Worm (Caenorhabditis elegans) whole organism, late embryonic: Measurements from ENCODE around the gene C35D10.10.

Experiments used
- C08G9.2 ChIP-seq: sonication (generic microtip); optimal IDR thresholded peaks from 2 replicates; lab custom pipeline; 2016; ENCODE audit warnings: mild to moderate bottlenecking, missing genetic modification characterization, moderate library complexity, missing compliant biosample characterization
- Y22D7AL.16 ChIP-seq: sonication (generic microtip); optimal IDR thresholded peaks from 2 replicates; lab custom pipeline; 2016; ENCODE audit warnings: missing genetic modification characterization, missing compliant biosample characterization
- ama-1 ChIP-seq: fragments of 150-350 bp; optimal IDR thresholded peaks from 2 replicates; lab custom pipeline; 2014
- ceh-14 ChIP-seq: sonication (generic microtip); optimal IDR thresholded peaks from 2 replicates; lab custom pipeline; 2016; ENCODE audit warnings: missing genotype, missing genetic modification characterization, missing compliant biosample characterization
- ceh-18 ChIP-seq: sonication (generic microtip); optimal IDR thresholded peaks from 2 replicates; lab custom pipeline; 2016; ENCODE audit warnings: missing genetic modification characterization, missing compliant biosample characterization
- ceh-19 ChIP-seq: fragments of 200-800 bp; sonication (Bioruptor generic); optimal IDR thresholded peaks from 2 replicates; lab custom pipeline; 2018; ENCODE audit warnings: mild to moderate bottlenecking, missing genetic modification characterization, missing compliant biosample characterization
- ceh-2 ChIP-seq: sonication (generic microtip); optimal IDR thresholded peaks from 2 replicates; lab custom pipeline; 2016; ENCODE audit warnings: missing genotype, missing genetic modification characterization, missing compliant biosample characterization
- ceh-30 ChIP-seq: fragments of 150-350 bp; optimal IDR thresholded peaks from 2 replicates; lab custom pipeline; 2014; ENCODE audit warnings: missing biosample characterization, missing genetic modification characterization
- ceh-34 ChIP-seq: sonication (generic microtip); optimal IDR thresholded peaks from 2 replicates; lab custom pipeline; 2016; ENCODE audit warnings: mild to moderate bottlenecking, missing genetic modification characterization, missing compliant biosample characterization
- ceh-45 ChIP-seq: fragments of 200-800 bp; sonication (Bioruptor generic); IDR thresholded peaks from 2 replicates; pipeline ENCODE4 v1.3.6; 2022; ENCODE audit warnings: missing genetic modification reagents, missing genetic modification characterization, missing compliant biosample characterization
- ceh-6 ChIP-seq: fragments of 200-800 bp; sonication (Bioruptor generic); optimal IDR thresholded peaks from 2 replicates; lab custom pipeline; 2018; ENCODE audit warnings: mild to moderate bottlenecking, missing genetic modification characterization, missing compliant biosample characterization
- che-1 ChIP-seq: sonication (generic microtip); optimal IDR thresholded peaks from 2 replicates; lab custom pipeline; 2016; ENCODE audit warnings: mild to moderate bottlenecking, missing genetic modification characterization, missing compliant biosample characterization
- ets-4 ChIP-seq: sonication (generic microtip); optimal IDR thresholded peaks from 2 replicates; lab custom pipeline; 2016; ENCODE audit warnings: missing genetic modification characterization, missing compliant biosample characterization
- eyg-1 ChIP-seq: sonication (generic microtip); optimal IDR thresholded peaks from 2 replicates; lab custom pipeline; 2016; ENCODE audit warnings: missing genotype, missing genetic modification characterization, missing compliant biosample characterization
- fax-1 ChIP-seq: sonication (generic microtip); optimal IDR thresholded peaks from 2 replicates; lab custom pipeline; 2016; ENCODE audit warnings: missing genotype, missing genetic modification characterization, missing compliant biosample characterization
- fkh-10 ChIP-seq: fragments of 150-350 bp; optimal IDR thresholded peaks from 2 replicates; lab custom pipeline; 2014; ENCODE audit warnings: missing biosample characterization, missing genetic modification reagents, missing genetic modification characterization
- fkh-6 ChIP-seq: sonication (generic microtip); optimal IDR thresholded peaks from 2 replicates; lab custom pipeline; 2016; ENCODE audit warnings: missing genetic modification characterization, missing compliant biosample characterization
- hlh-13 ChIP-seq: fragments of 200-800 bp; sonication (Bioruptor generic); optimal IDR thresholded peaks from 2 replicates; lab custom pipeline; 2018; ENCODE audit warnings: mild to moderate bottlenecking, missing genetic modification characterization, missing compliant biosample characterization
- hlh-30 ChIP-seq: sonication (generic microtip); optimal IDR thresholded peaks from 2 replicates; lab custom pipeline; 2017; ENCODE audit warnings: antibody characterized with exemption, missing genetic modification characterization, missing compliant biosample characterization; ENCODE audit not compliant: insufficient read depth
- hlh-8 ChIP-seq: sonication (generic microtip); optimal IDR thresholded peaks from 2 replicates; lab custom pipeline; 2016; ENCODE audit warnings: missing genotype, missing genetic modification characterization, missing compliant biosample characterization
- lin-11 ChIP-seq: fragments of 200-800 bp; sonication (Bioruptor generic); optimal IDR thresholded peaks from 2 replicates; lab custom pipeline; 2018; ENCODE audit warnings: mild to moderate bottlenecking, missing genetic modification characterization, missing compliant biosample characterization
- nfya-1 ChIP-seq: sonication (generic microtip); optimal IDR thresholded peaks from 2 replicates; lab custom pipeline; 2017; ENCODE audit warnings: missing genetic modification characterization, mild to moderate bottlenecking, missing compliant biosample characterization, antibody characterized with exemption, moderate library complexity
- nhr-232 ChIP-seq: sonication (generic microtip); optimal IDR thresholded peaks from 2 replicates; lab custom pipeline; 2016; ENCODE audit warnings: missing genetic modification characterization, missing compliant biosample characterization
- npax-4 ChIP-seq: sonication (generic microtip); optimal IDR thresholded peaks from 2 replicates; lab custom pipeline; 2016; ENCODE audit warnings: missing genetic modification characterization, missing compliant biosample characterization
- pat-9 ChIP-seq: fragments of 200-800 bp; sonication (Bioruptor generic); optimal IDR thresholded peaks from 2 replicates; lab custom pipeline; 2018; ENCODE audit warnings: mild to moderate bottlenecking, missing genetic modification characterization, moderate library complexity, missing compliant biosample characterization
- pha-4 ChIP-seq: fragments of 150-350 bp; optimal IDR thresholded peaks from 2 replicates; lab custom pipeline; 2018; ENCODE audit warnings: missing biosample characterization, missing genetic modification reagents, missing genetic modification characterization
- ref-2 ChIP-seq: sonication (generic microtip); optimal IDR thresholded peaks from 2 replicates; lab custom pipeline; 2016; ENCODE audit warnings: missing genetic modification characterization, missing compliant biosample characterization
- rnt-1 ChIP-seq: sonication (generic microtip); optimal IDR thresholded peaks from 2 replicates; lab custom pipeline; 2016; ENCODE audit warnings: missing genetic modification characterization, missing compliant biosample characterization
- sdc-2 ChIP-seq: sonication (generic microtip); optimal IDR thresholded peaks from 2 replicates; lab custom pipeline; 2016; ENCODE audit warnings: missing genotype, missing genetic modification characterization, missing compliant biosample characterization
- sox-2 ChIP-seq: fragments of 200-800 bp; sonication (Bioruptor generic); IDR thresholded peaks from 2 replicates; pipeline ENCODE4 v1.3.6; 2022; ENCODE audit warnings: missing genetic modification reagents, missing genetic modification characterization, missing compliant biosample characterization
- sox-4 ChIP-seq: sonication (generic microtip); optimal IDR thresholded peaks from 2 replicates; lab custom pipeline; 2017; ENCODE audit warnings: mild to moderate bottlenecking, missing genetic modification characterization, inconsistent platforms, missing compliant biosample characterization
- syd-9 ChIP-seq: sonication (generic microtip); optimal IDR thresholded peaks from 2 replicates; lab custom pipeline; 2016; ENCODE audit warnings: mild to moderate bottlenecking, missing genetic modification characterization, moderate library complexity, missing compliant biosample characterization
- tbx-7 ChIP-seq: sonication (generic microtip); optimal IDR thresholded peaks from 2 replicates; lab custom pipeline; 2016; ENCODE audit warnings: missing genotype, missing genetic modification characterization, missing compliant biosample characterization
- ttx-3 ChIP-seq: sonication (generic microtip); optimal IDR thresholded peaks from 2 replicates; lab custom pipeline; 2016; ENCODE audit warnings: missing genetic modification reagents, missing genetic modification characterization, missing compliant biosample characterization
- unc-3 ChIP-seq, 2 experiments: fragments of 200-800 bp in 1 of 2; sonication (Bioruptor generic) in 1 of 2; sonication (generic microtip) in 1 of 2; conservative IDR thresholded peaks in 1 of 2; optimal IDR thresholded peaks in 1 of 2; 2 replicates each; pipeline versions ENCODE4 v1.3.6 to Lab custom; 2016 to 2022; ENCODE audit warnings: missing compliant biosample characterization in 2 of 2, missing genetic modification characterization in 2 of 2, missing genetic modification reagents in 1 of 2
- unc-55 ChIP-seq: sonication (generic microtip); optimal IDR thresholded peaks from 2 replicates; lab custom pipeline; 2017; ENCODE audit warnings: missing biosample characterization, missing genetic modification reagents, missing genetic modification characterization
- unc-86 ChIP-seq: sonication (generic microtip); optimal IDR thresholded peaks from 2 replicates; lab custom pipeline; 2016; ENCODE audit warnings: missing genetic modification characterization, missing compliant biosample characterization
- ztf-16 ChIP-seq: sonication (generic microtip); optimal IDR thresholded peaks from 2 replicates; lab custom pipeline; 2017; ENCODE audit warnings: missing genetic modification characterization, missing compliant biosample characterization

C35D10.10 gene

DNA sequence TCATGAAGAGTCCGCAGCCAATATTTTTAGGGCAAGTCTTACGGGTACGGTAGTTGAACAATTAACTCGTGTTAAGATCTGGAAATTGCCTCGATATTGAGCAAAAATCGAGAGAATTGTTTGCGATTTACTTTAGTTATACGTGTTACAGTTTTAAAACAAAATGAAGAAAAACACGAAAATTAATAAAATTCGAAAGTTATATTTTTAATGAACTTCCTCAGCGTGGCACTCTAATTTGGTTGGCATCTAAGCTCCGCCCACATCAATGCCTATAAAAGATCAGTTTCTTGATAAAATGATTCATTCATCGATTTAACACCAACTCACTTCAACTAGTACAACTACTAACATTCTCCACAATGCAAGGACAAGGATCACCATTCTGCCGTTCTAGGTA, 8.9 kb upstream of the C35D10.10 start, which contains the start of gene gipc-1:
Gene gipc-1 (plus strand): TSS at position 301 of the 400 bp plus-strand sequence.
- TF ChIP-seq unc-3 (GFP tag; conservative IDR thresholded peaks at IDR 0.05; lab: Robert Waterston, UW): no peak
- no peak for TF ChIP-seq unc-3 (tag; optimal IDR thresholded peaks at IDR 0.05; lab: Kevin White, UChicago)

- TF ChIP-seq unc-55 (GFP tag; lab: Kevin White, UChicago) (no peak), ceh-19 (GFP tag; lab: Kevin White, UChicago) (no peak), tbx-7 (tag; lab: Kevin White, UChicago) (no peak), ttx-3 (tag; lab: Kevin White, UChicago) (no peak), pat-9 (tag; lab: Kevin White, UChicago) (no peak), ceh-2 (tag; lab: Kevin White, UChicago) (no peak), sdc-2 (tag; lab: Kevin White, UChicago) (no peak), nhr-232 (tag; lab: Kevin White, UChicago) (no peak), ceh-30 (no peak), fax-1 (tag; lab: Kevin White, UChicago) (no peak), ceh-34 (tag; lab: Kevin White, UChicago) (no peak)
- TF ChIP-seq, all 69 proteins: peak for 0
Observed at ce11 chrIII:4868643-4869042, 7.0 kb upstream of the C35D10.10 start, which contains the start of the genes msd-4 and C35D10.3. msd-4 (minus strand) TSS chrIII:4868743. C35D10.3 (plus strand) TSS chrIII:4868921.

ce11 chrIII:4866762-4867161, 5.2 kb upstream of the C35D10.10 start, which contains the start of gene C35D10.17:
C35D10.17 (plus strand) TSS chrIII:4867062.
- no peak for TF ChIP-seq nfya-1
- no peak for TF ChIP-seq hlh-13 (GFP tag; lab: Kevin White, UChicago)
- no peak for TF ChIP-seq ceh-19 (GFP tag; lab: Kevin White, UChicago)
- TF ChIP-seq npax-4 (tag; lab: Kevin White, UChicago): no peak
- TF ChIP-seq hlh-30: no peak
- TF ChIP-seq nhr-232 (tag; lab: Kevin White, UChicago): no peak
- no peak for TF ChIP-seq rnt-1 (tag; lab: Kevin White, UChicago)
- no peak for TF ChIP-seq ceh-14 (tag; lab: Kevin White, UChicago)
- no peak for TF ChIP-seq fax-1 (tag; lab: Kevin White, UChicago)
- no peak for TF ChIP-seq sox-4 (tag; lab: Kevin White, UChicago)
- no peak for TF ChIP-seq ref-2 (tag; lab: Kevin White, UChicago)
- TF ChIP-seq tbx-7 (tag; lab: Kevin White, UChicago): no peak
- TF ChIP-seq fkh-10 (GFP tag; lab: Kevin White, UChicago): no peak
- no peak for TF ChIP-seq fkh-6
- TF ChIP-seq ceh-2 (tag; lab: Kevin White, UChicago): no peak
- TF ChIP-seq eyg-1 (tag; lab: Kevin White, UChicago): no peak
- no peak for TF ChIP-seq unc-55 (GFP tag; lab: Kevin White, UChicago)
- no peak for TF ChIP-seq ama-1 (lab: Kevin White, UChicago)

- TF ChIP-seq ref-2 (tag; lab: Kevin White, UChicago): no peak
- TF ChIP-seq lin-11 (tag; lab: Kevin White, UChicago): no peak
- TF ChIP-seq ttx-3 (tag; lab: Kevin White, UChicago): no peak
- no peak for TF ChIP-seq ceh-18 (tag; lab: Kevin White, UChicago)
- TF ChIP-seq ceh-45: no peak
- no peak for TF ChIP-seq ceh-6
- no peak for TF ChIP-seq che-1
- no peak for TF ChIP-seq fkh-10 (GFP tag; lab: Kevin White, UChicago)
- TF ChIP-seq Y22D7AL.16 (tag; lab: Kevin White, UChicago): no peak
- no peak for TF ChIP-seq unc-86 (tag; lab: Kevin White, UChicago)
- no peak for TF ChIP-seq ztf-16 (tag; lab: Kevin White, UChicago)
- TF ChIP-seq C08G9.2 (tag; lab: Kevin White, UChicago): no peak
- no peak for TF ChIP-seq sox-2 (GFP tag; lab: Robert Waterston, UW)
- TF ChIP-seq syd-9: no peak
- TF ChIP-seq ets-4 (tag; lab: Kevin White, UChicago): no peak
- no peak for TF ChIP-seq hlh-8
- no peak for TF ChIP-seq pha-4 (tag; lab: Kevin White, UChicago)
- TF ChIP-seq tbx-7 (tag; lab: Kevin White, UChicago): no peak
- no peak for TF ChIP-seq nfya-1
- TF ChIP-seq, all 69 proteins: peak for 0
Observed at ce11 chrIII:4863127-4863526, 1.5 kb upstream of the C35D10.10 start, which contains the start of gene coq-8. coq-8 (plus strand) TSS chrIII:4863427.
